Worm (Caenorhabditis elegans) whole organism, early embryonic: Measurements from ENCODE around the gene apt-9.

Source experiments
- B0310.2 ChIP-seq: sonication (generic microtip); optimal IDR thresholded peaks from 2 replicates; lab custom pipeline; 2016; ENCODE audit warnings: mild to moderate bottlenecking, missing genetic modification characterization, missing compliant biosample characterization
- F13C5.2 ChIP-seq: sonication (generic microtip); optimal IDR thresholded peaks from 2 replicates; lab custom pipeline; 2017; ENCODE audit warnings: mild to moderate bottlenecking, missing genetic modification characterization, inconsistent platforms, missing compliant biosample characterization
- aly-1 ChIP-seq: sonication (generic microtip); optimal IDR thresholded peaks from 2 replicates; lab custom pipeline; 2016; ENCODE audit warnings: missing genetic modification characterization, missing compliant biosample characterization
- ama-1 ChIP-seq: fragments of 150-350 bp; optimal IDR thresholded peaks from 2 replicates; lab custom pipeline; 2014
- hmbx-1 ChIP-seq: sonication (generic microtip); optimal IDR thresholded peaks from 2 replicates; lab custom pipeline; 2016; ENCODE audit warnings: mild to moderate bottlenecking, missing genetic modification characterization, missing compliant biosample characterization
- pes-1 ChIP-seq: fragments of 200-800 bp; sonication (Bioruptor generic); IDR thresholded peaks from 2 replicates; pipeline ENCODE4 v1.3.6; 2022; ENCODE audit warnings: missing genetic modification reagents, missing genetic modification characterization, missing compliant biosample characterization
- sea-1 ChIP-seq: fragments of 200-800 bp; sonication (Bioruptor generic); conservative IDR thresholded peaks from 2 replicates; pipeline ENCODE4 v1.3.6; 2022; ENCODE audit warnings: missing genetic modification characterization, missing compliant biosample characterization
- tbx-11 ChIP-seq: fragments of 200-800 bp; sonication (Bioruptor generic); IDR thresholded peaks from 2 replicates; pipeline ENCODE4 v1.3.6; 2022; ENCODE audit warnings: missing genetic modification characterization, missing compliant biosample characterization
- tbx-37 ChIP-seq: fragments of 200-800 bp; sonication (Bioruptor generic); conservative IDR thresholded peaks from 2 replicates; pipeline ENCODE4 v1.3.6; 2022; ENCODE audit warnings: missing genetic modification reagents, missing genetic modification characterization, missing compliant biosample characterization

- TF ChIP-seq ama-1 (lab: Kevin White, UChicago) (no peak), pes-1 (GFP tag; lab: Robert Waterston, UW) (no peak), tbx-37 (GFP tag; lab: Robert Waterston, UW) (no peak), tbx-11 (GFP tag; lab: Robert Waterston, UW) (no peak), sea-1 (GFP tag; lab: Robert Waterston, UW) (no peak), hmbx-1 (tag; lab: Kevin White, UChicago) (no peak), F13C5.2 (tag; lab: Kevin White, UChicago) (no peak), B0310.2 (no peak), aly-1 (tag; lab: Kevin White, UChicago) (no peak)
Measured at ce11 chrX:11085162-11085561, 16.8 kb downstream of the apt-9 start, which contains the start of gene W04G3.7.
